Worm (Caenorhabditis elegans) whole organism, L1 larva: ENCODE results near the gene F22B5.5.
A peak's percentile ranks its signal among the peaks of the same experiment; 100 is the strongest.

Experiments used
- C16A3.4 ChIP-seq: fragments of 150-350 bp; optimal IDR thresholded peaks from 2 replicates; lab custom pipeline; 2014; ENCODE audit warnings: missing biosample characterization, missing genetic modification characterization
- F16B12.6 ChIP-seq: fragments of 150-350 bp; optimal IDR thresholded peaks from 2 replicates; lab custom pipeline; 2014; ENCODE audit warnings: missing biosample characterization, missing genetic modification characterization
- Y116A8C.19 ChIP-seq: sonication (generic microtip); optimal IDR thresholded peaks from 2 replicates; lab custom pipeline; 2016; ENCODE audit warnings: missing compliant biosample characterization, missing genetic modification characterization, borderline replicate concordance
- aha-1 ChIP-seq: fragments of 150-350 bp; optimal IDR thresholded peaks from 2 replicates; lab custom pipeline; 2014; ENCODE audit warnings: missing biosample characterization, missing genetic modification characterization
- aly-2 ChIP-seq: fragments of 150-350 bp; optimal IDR thresholded peaks from 2 replicates; lab custom pipeline; 2014; ENCODE audit warnings: missing biosample characterization, missing genetic modification characterization
- ceh-8 ChIP-seq: fragments of 200-800 bp; sonication (Bioruptor generic); optimal IDR thresholded peaks from 2 replicates; lab custom pipeline; 2018; ENCODE audit warnings: mild to moderate bottlenecking, missing genetic modification characterization, moderate library complexity, missing compliant biosample characterization
- ceh-88 ChIP-seq: fragments of 200-800 bp; sonication (Bioruptor generic); IDR thresholded peaks from 2 replicates; pipeline ENCODE4 v1.3.6; 2022; ENCODE audit warnings: missing genetic modification characterization, missing compliant biosample characterization
- ces-1 ChIP-seq: fragments of 150-350 bp; optimal IDR thresholded peaks from 2 replicates; lab custom pipeline; 2014; ENCODE audit warnings: missing biosample characterization, missing genetic modification reagents, missing genetic modification characterization
- efl-1 ChIP-seq, 4 experiments: fragments of 150-350 bp; optimal IDR thresholded peaks in 3 of 4; peaks in 1 of 4; 1 replicate in 1 of 4; 2 replicates in 3 of 4; lab custom pipeline; 2014; ENCODE audit warnings: missing biosample characterization in 2 of 4, missing genetic modification characterization in 2 of 4, missing genetic modification reagents in 2 of 4
- efl-3 ChIP-seq: fragments of 200-800 bp; sonication (Bioruptor generic); optimal IDR thresholded peaks from 2 replicates; lab custom pipeline; 2018; ENCODE audit warnings: mild to moderate bottlenecking, missing genetic modification characterization, missing compliant biosample characterization
- egl-13 ChIP-seq: sonication (generic microtip); optimal IDR thresholded peaks from 2 replicates; lab custom pipeline; 2016; ENCODE audit warnings: missing genotype, missing genetic modification reagents, missing genetic modification characterization, missing compliant biosample characterization
- egl-27 ChIP-seq, 2 experiments: fragments of 150-350 bp in 1 of 2; sonication (generic microtip); optimal IDR thresholded peaks; 3 replicates each; lab custom pipeline; 2017 to 2018; ENCODE audit warnings: missing biosample characterization in 2 of 2, missing genetic modification characterization in 2 of 2, missing genetic modification reagents in 2 of 2
- elt-2 ChIP-seq: sonication (generic microtip); optimal IDR thresholded peaks from 2 replicates; lab custom pipeline; 2016; ENCODE audit warnings: missing genetic modification characterization, mild to moderate bottlenecking, inconsistent platforms, missing compliant biosample characterization, missing genetic modification reagents
- elt-3 ChIP-seq, 6 experiments: fragments of 150-350 bp in 1 of 6; sonication (generic microtip); optimal IDR thresholded peaks; 2 replicates each; lab custom pipeline; 2017 to 2018; ENCODE audit warnings: missing biosample characterization in 6 of 6, missing genetic modification characterization in 6 of 6, inconsistent platforms in 1 of 6
- ets-5 ChIP-seq: fragments of 200-800 bp; sonication (Bioruptor generic); IDR thresholded peaks from 2 replicates; pipeline ENCODE4 v1.3.6; 2022; ENCODE audit warnings: missing genetic modification characterization, missing compliant biosample characterization
- fkh-4 ChIP-seq: sonication (generic microtip); optimal IDR thresholded peaks from 2 replicates; lab custom pipeline; 2016; ENCODE audit warnings: missing compliant biosample characterization, missing genetic modification characterization, borderline replicate concordance
- fos-1 ChIP-seq: fragments of 150-350 bp; optimal IDR thresholded peaks from 2 replicates; lab custom pipeline; 2014; ENCODE audit warnings: missing biosample characterization, missing genetic modification characterization
- hlh-17 ChIP-seq: fragments of 200-800 bp; sonication (Bioruptor generic); optimal IDR thresholded peaks from 2 replicates; lab custom pipeline; 2018; ENCODE audit warnings: missing genetic modification characterization, mild to moderate bottlenecking, missing compliant biosample characterization, moderate library complexity, borderline replicate concordance
- hlh-4 ChIP-seq: sonication (generic microtip); optimal IDR thresholded peaks from 2 replicates; lab custom pipeline; 2016; ENCODE audit warnings: mild to moderate bottlenecking, missing genetic modification characterization, missing compliant biosample characterization
- hpl-2 ChIP-seq: fragments of 150-350 bp; optimal IDR thresholded peaks from 2 replicates; lab custom pipeline; 2014; ENCODE audit warnings: missing biosample characterization, missing genetic modification reagents, missing genetic modification characterization
- lin-14 ChIP-seq: fragments of 200-800 bp; sonication (Bioruptor generic); optimal IDR thresholded peaks from 2 replicates; lab custom pipeline; 2018; ENCODE audit warnings: mild to moderate bottlenecking, missing genetic modification characterization, moderate library complexity, missing compliant biosample characterization
- lin-15B ChIP-seq: fragments of 150-350 bp; sonication (generic microtip); optimal IDR thresholded peaks from 3 replicates; lab custom pipeline; 2014; ENCODE audit warnings: missing biosample characterization, missing genetic modification characterization
- lin-35 ChIP-seq, 2 experiments: fragments of 150-350 bp; optimal IDR thresholded peaks; 2 replicates each; lab custom pipeline; 2014; ENCODE audit warnings: missing biosample characterization in 2 of 2, missing genetic modification characterization in 2 of 2, missing genetic modification reagents in 2 of 2
- lin-39 ChIP-seq: fragments of 150-350 bp; optimal IDR thresholded peaks from 2 replicates; lab custom pipeline; 2014; ENCODE audit warnings: missing biosample characterization, missing genetic modification reagents, missing genetic modification characterization
- mdl-1 ChIP-seq, 2 experiments: fragments of 150-350 bp; optimal IDR thresholded peaks; 2 replicates each; lab custom pipeline; 2014 to 2017; ENCODE audit warnings: missing biosample characterization in 2 of 2, missing genetic modification characterization in 2 of 2, inconsistent platforms in 1 of 2
- mef-2 ChIP-seq: fragments of 150-350 bp; optimal IDR thresholded peaks from 2 replicates; lab custom pipeline; 2014; ENCODE audit warnings: missing biosample characterization, missing genetic modification characterization
- mep-1 ChIP-seq: fragments of 150-350 bp; optimal IDR thresholded peaks from 2 replicates; lab custom pipeline; 2014; ENCODE audit warnings: missing biosample characterization, missing genetic modification characterization
- nhr-11 ChIP-seq: fragments of 150-350 bp; optimal IDR thresholded peaks from 2 replicates; lab custom pipeline; 2014; ENCODE audit warnings: missing biosample characterization, missing genetic modification characterization
- nhr-19 ChIP-seq: fragments of 200-800 bp; sonication (Bioruptor generic); conservative IDR thresholded peaks from 2 replicates; pipeline ENCODE4 v1.3.6; 2022; ENCODE audit warnings: missing genetic modification characterization, missing compliant biosample characterization
- nhr-76 ChIP-seq: sonication (generic microtip); optimal IDR thresholded peaks from 2 replicates; lab custom pipeline; 2017; ENCODE audit warnings: missing biosample characterization, missing genetic modification characterization
- nhr-77 ChIP-seq: fragments of 150-350 bp; optimal IDR thresholded peaks from 2 replicates; lab custom pipeline; 2014; ENCODE audit warnings: missing biosample characterization, missing genetic modification characterization
- nhr-85 ChIP-seq: sonication (generic microtip); peaks from one replicate; lab custom pipeline; 2016; ENCODE audit warnings: missing genetic modification characterization, inconsistent platforms, missing compliant biosample characterization
- nhr-90 ChIP-seq: sonication (generic microtip); optimal IDR thresholded peaks from 2 replicates; lab custom pipeline; 2016; ENCODE audit warnings: mild to moderate bottlenecking, missing genetic modification characterization, missing compliant biosample characterization; ENCODE audit not compliant: poor library complexity
- pag-3 ChIP-seq: sonication (generic microtip); optimal IDR thresholded peaks from 2 replicates; lab custom pipeline; 2017; ENCODE audit warnings: missing genetic modification characterization, mild to moderate bottlenecking, missing compliant biosample characterization, antibody characterized with exemption, borderline replicate concordance; ENCODE audit not compliant: insufficient read depth
- pax-3 ChIP-seq: fragments of 200-800 bp; sonication (Bioruptor generic); optimal IDR thresholded peaks from 2 replicates; lab custom pipeline; 2018; ENCODE audit warnings: mild to moderate bottlenecking, missing genetic modification characterization, moderate library complexity, missing compliant biosample characterization
- skn-1 ChIP-seq: fragments of 150-350 bp; optimal IDR thresholded peaks from 2 replicates; lab custom pipeline; 2014; ENCODE audit warnings: missing biosample characterization, missing genetic modification characterization
- snpc-4 ChIP-seq: fragments of 150-350 bp; optimal IDR thresholded peaks from 2 replicates; lab custom pipeline; 2014; ENCODE audit warnings: missing biosample characterization, missing genetic modification characterization
- snu-23 ChIP-seq: sonication (generic microtip); optimal IDR thresholded peaks from 2 replicates; lab custom pipeline; 2016; ENCODE audit warnings: missing genetic modification characterization, missing compliant biosample characterization
- sptf-1 ChIP-seq: fragments of 150-350 bp; optimal IDR thresholded peaks from 2 replicates; lab custom pipeline; 2014; ENCODE audit warnings: missing biosample characterization, missing genetic modification characterization
- swsn-7 ChIP-seq: sonication (generic microtip); optimal IDR thresholded peaks from 2 replicates; lab custom pipeline; 2016; ENCODE audit warnings: missing genetic modification characterization, missing compliant biosample characterization
- tlp-1 ChIP-seq: fragments of 150-350 bp; optimal IDR thresholded peaks from 2 replicates; lab custom pipeline; 2014; ENCODE audit warnings: missing biosample characterization, missing genetic modification characterization
- unc-30 ChIP-seq: sonication (generic microtip); optimal IDR thresholded peaks from 2 replicates; lab custom pipeline; 2017; ENCODE audit warnings: missing biosample characterization, missing genetic modification characterization
- unc-62 ChIP-seq: fragments of 150-350 bp; optimal IDR thresholded peaks from 2 replicates; lab custom pipeline; 2014; ENCODE audit warnings: missing biosample characterization, missing genetic modification reagents, missing genetic modification characterization
- unc-86 ChIP-seq: sonication (generic microtip); optimal IDR thresholded peaks from 2 replicates; lab custom pipeline; 2016; ENCODE audit warnings: missing genetic modification characterization, missing compliant biosample characterization
- unc-98 ChIP-seq: fragments of 200-800 bp; sonication (Bioruptor generic); IDR thresholded peaks from 2 replicates; pipeline ENCODE4 v1.3.6; 2022; ENCODE audit warnings: missing genetic modification characterization, missing compliant biosample characterization
- zag-1 ChIP-seq: fragments of 150-350 bp; optimal IDR thresholded peaks from 2 replicates; lab custom pipeline; 2014; ENCODE audit warnings: missing biosample characterization, missing genetic modification characterization
- ztf-11 ChIP-seq, 2 experiments: sonication (generic microtip); optimal IDR thresholded peaks; 2 replicates each; lab custom pipeline; 2016 to 2017; ENCODE audit warnings: missing genetic modification characterization in 2 of 2, missing biosample characterization in 1 of 2, missing compliant biosample characterization in 1 of 2

The F22B5.5 gene

DNA sequence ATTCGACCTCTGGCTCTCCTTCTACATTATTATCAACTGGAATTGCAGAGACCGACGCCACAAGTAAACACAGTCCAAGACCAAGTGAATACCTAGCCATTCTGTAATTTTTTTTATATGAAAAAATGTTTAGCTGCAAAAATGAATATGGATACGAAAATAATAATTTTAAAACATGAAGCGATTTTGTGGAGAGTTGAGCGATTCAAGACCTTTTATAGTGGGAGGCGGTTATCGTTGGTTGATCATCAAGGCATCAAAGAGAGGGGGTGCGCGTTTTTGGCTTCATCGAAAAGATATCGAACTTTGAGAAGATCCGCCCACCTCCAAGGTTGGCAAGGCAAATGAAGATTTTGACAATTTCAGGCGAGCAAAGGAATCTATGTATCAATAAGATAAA, 7.7 kb downstream of the F22B5.5 start, which contains the start of gene cut-3:
Gene cut-3, minus strand, starts transcription at position 101 of the 400 bp plus-strand sequence.
- TF ChIP-seq unc-62 (GFP tag; lab: Kevin White, UChicago) (no peak), nhr-19 (GFP tag; lab: Robert Waterston, UW) (no peak), lin-35 (GFP tag; optimal IDR thresholded peaks at IDR 0.05; lab: Kevin White, UChicago) (no peak), ceh-8 (no peak), snpc-4 (tag; lab: Kevin White, UChicago) (no peak), ztf-11 (tag; optimal IDR thresholded peaks at IDR 0.05; lab: Kevin White, UChicago) (no peak), C16A3.4 (no peak), egl-27 (tag; optimal IDR thresholded peaks at IDR 0.05; lab: Kevin White, UChicago) (no peak), ces-1 (GFP tag; lab: Kevin White, UChicago) (no peak), sptf-1 (tag; lab: Kevin White, UChicago) (no peak), efl-3 (GFP tag; lab: Kevin White, UChicago) (no peak), lin-14 (GFP tag; lab: Kevin White, UChicago) (no peak), pag-3 (tag; lab: Kevin White, UChicago) (no peak), elt-3 (tag; optimal IDR thresholded peaks at IDR 0.05; lab: Kevin White, UChicago) (no peak), hlh-4 (no peak), zag-1 (tag; lab: Kevin White, UChicago) (no peak)

- TF ChIP-seq lin-39 (no peak), elt-3 (tag; optimal IDR thresholded peaks at IDR 0.05; lab: Kevin White, UChicago) (no peak), C16A3.4 (no peak), sptf-1 (tag; lab: Kevin White, UChicago) (no peak), ets-5 (GFP tag; lab: Robert Waterston, UW) (no peak), unc-30 (tag; lab: Kevin White, UChicago) (no peak), nhr-11 (no peak), F16B12.6 (tag; lab: Kevin White, UChicago) (no peak), nhr-90 (tag; lab: Kevin White, UChicago) (no peak), aha-1 (tag; lab: Kevin White, UChicago) (no peak), pax-3 (tag; lab: Kevin White, UChicago) (no peak), elt-2 (no peak), skn-1 (tag; lab: Kevin White, UChicago) (no peak), pag-3 (tag; lab: Kevin White, UChicago) (no peak), mep-1 (no peak), fos-1 (no peak), swsn-7 (tag; lab: Kevin White, UChicago) (no peak)
Observed at ce11 chrII:8444007-8444406, 10.4 kb downstream of the F22B5.5 start, which contains the start of gene evl-20. TSS of gene evl-20 (plus strand) at chrII:8444307.

ce11 chrII:8442717-8443223, 11.6 kb downstream of the F22B5.5 start, which contains the start of gene eif-3.G:
TSS of gene eif-3.G (plus strand) at chrII:8442767.
- TF ChIP-seq unc-86 (tag; lab: Kevin White, UChicago) (no peak), efl-1 (optimal IDR thresholded peaks at IDR 0.05; lab: Kevin White, UChicago) (no peak), efl-1 (GFP tag; optimal IDR thresholded peaks at IDR 0.05 in 1 of 2; lab: Kevin White, UChicago) (peak in 1 of 2 experiments; percentile 88), snu-23 (GFP tag; lab: Kevin White, UChicago) (no peak)

ce11 chrII:8442176-8442575, 12.2 kb downstream of the F22B5.5 start:
- TF ChIP-seq Y116A8C.19 (tag; lab: Kevin White, UChicago) (no peak), nhr-77 (tag; lab: Kevin White, UChicago) (no peak), ceh-88 (GFP tag; lab: Robert Waterston, UW) (no peak), lin-15B (tag; lab: Kevin White, UChicago) (peak; percentile 0), mef-2 (no peak), mdl-1 (tag; optimal IDR thresholded peaks at IDR 0.05; lab: Kevin White, UChicago) (peak in 1 of 2 experiments; percentile 33), nhr-76 (tag; lab: Kevin White, UChicago) (no peak), F16B12.6 (tag; lab: Kevin White, UChicago) (peak; percentile 90), ces-1 (GFP tag; lab: Kevin White, UChicago) (no peak), fos-1 (no peak), aly-2 (no peak), unc-98 (GFP tag; lab: Robert Waterston, UW) (no peak), nhr-19 (GFP tag; lab: Robert Waterston, UW) (peak; percentile 31), egl-13 (tag; lab: Kevin White, UChicago) (no peak), hpl-2 (GFP tag; lab: Kevin White, UChicago) (no peak), unc-30 (tag; lab: Kevin White, UChicago) (no peak), hlh-17 (GFP tag; lab: Kevin White, UChicago) (no peak), tlp-1 (tag; lab: Kevin White, UChicago) (no peak), nhr-85 (tag; lab: Kevin White, UChicago) (peak; percentile 82), fkh-4 (tag; lab: Kevin White, UChicago) (no peak)
